Worm (Caenorhabditis elegans) whole organism, L1 larva: Measurements from ENCODE around the gene krr-1.
A peak's percentile ranks its signal among the peaks of the same experiment; 100 is the strongest.

Experiments used
- C16A3.4 ChIP-seq: fragments of 150-350 bp; optimal IDR thresholded peaks from 2 replicates; lab custom pipeline; 2014; ENCODE audit warnings: missing biosample characterization, missing genetic modification characterization
- C34B4.2 ChIP-seq: sonication (generic microtip); optimal IDR thresholded peaks from 2 replicates; lab custom pipeline; 2017; ENCODE audit warnings: mild to moderate bottlenecking, missing genetic modification characterization, missing compliant biosample characterization
- F16B12.6 ChIP-seq: fragments of 150-350 bp; optimal IDR thresholded peaks from 2 replicates; lab custom pipeline; 2014; ENCODE audit warnings: missing biosample characterization, missing genetic modification characterization
- Y116A8C.19 ChIP-seq: sonication (generic microtip); optimal IDR thresholded peaks from 2 replicates; lab custom pipeline; 2016; ENCODE audit warnings: missing compliant biosample characterization, missing genetic modification characterization, borderline replicate concordance
- aha-1 ChIP-seq: fragments of 150-350 bp; optimal IDR thresholded peaks from 2 replicates; lab custom pipeline; 2014; ENCODE audit warnings: missing biosample characterization, missing genetic modification characterization
- alr-1 ChIP-seq: fragments of 200-800 bp; sonication (Bioruptor generic); optimal IDR thresholded peaks from 2 replicates; lab custom pipeline; 2018; ENCODE audit warnings: borderline replicate concordance, mild to moderate bottlenecking, missing genetic modification characterization, missing compliant biosample characterization
- ceh-82 ChIP-seq, 3 experiments: fragments of 150-350 bp in 1 of 3; sonication (generic microtip) in 2 of 3; optimal IDR thresholded peaks; 2 replicates each; lab custom pipeline; 2014 to 2017; ENCODE audit warnings: missing biosample characterization in 3 of 3, missing genetic modification characterization in 3 of 3
- ceh-90 ChIP-seq: sonication (generic microtip); optimal IDR thresholded peaks from 2 replicates; lab custom pipeline; 2016; ENCODE audit warnings: missing genetic modification characterization, missing compliant biosample characterization
- ces-1 ChIP-seq: fragments of 150-350 bp; optimal IDR thresholded peaks from 2 replicates; lab custom pipeline; 2014; ENCODE audit warnings: missing biosample characterization, missing genetic modification reagents, missing genetic modification characterization
- efl-1 ChIP-seq, 4 experiments: fragments of 150-350 bp; optimal IDR thresholded peaks in 3 of 4; peaks in 1 of 4; 1 replicate in 1 of 4; 2 replicates in 3 of 4; lab custom pipeline; 2014; ENCODE audit warnings: missing biosample characterization in 2 of 4, missing genetic modification characterization in 2 of 4, missing genetic modification reagents in 2 of 4
- elt-3 ChIP-seq, 6 experiments: fragments of 150-350 bp in 1 of 6; sonication (generic microtip); optimal IDR thresholded peaks; 2 replicates each; lab custom pipeline; 2017 to 2018; ENCODE audit warnings: missing biosample characterization in 6 of 6, missing genetic modification characterization in 6 of 6, inconsistent platforms in 1 of 6
- fkh-4 ChIP-seq: sonication (generic microtip); optimal IDR thresholded peaks from 2 replicates; lab custom pipeline; 2016; ENCODE audit warnings: missing compliant biosample characterization, missing genetic modification characterization, borderline replicate concordance
- fkh-8 ChIP-seq: sonication (generic microtip); optimal IDR thresholded peaks from 2 replicates; lab custom pipeline; 2016; ENCODE audit warnings: mild to moderate bottlenecking, missing genetic modification characterization, missing compliant biosample characterization
- hlh-17 ChIP-seq: fragments of 200-800 bp; sonication (Bioruptor generic); optimal IDR thresholded peaks from 2 replicates; lab custom pipeline; 2018; ENCODE audit warnings: missing genetic modification characterization, mild to moderate bottlenecking, missing compliant biosample characterization, moderate library complexity, borderline replicate concordance
- hpl-2 ChIP-seq: fragments of 150-350 bp; optimal IDR thresholded peaks from 2 replicates; lab custom pipeline; 2014; ENCODE audit warnings: missing biosample characterization, missing genetic modification reagents, missing genetic modification characterization
- irx-1 ChIP-seq: sonication (generic microtip); optimal IDR thresholded peaks from 2 replicates; lab custom pipeline; 2016; ENCODE audit warnings: missing genetic modification characterization, missing compliant biosample characterization
- jun-1 ChIP-seq: fragments of 150-350 bp; optimal IDR thresholded peaks from 2 replicates; lab custom pipeline; 2014; ENCODE audit warnings: missing biosample characterization, missing genetic modification reagents, missing genetic modification characterization
- lin-13 ChIP-seq: fragments of 150-350 bp; optimal IDR thresholded peaks from 2 replicates; lab custom pipeline; 2014; ENCODE audit warnings: missing biosample characterization, missing genetic modification reagents, missing genetic modification characterization
- lin-14 ChIP-seq: fragments of 200-800 bp; sonication (Bioruptor generic); optimal IDR thresholded peaks from 2 replicates; lab custom pipeline; 2018; ENCODE audit warnings: mild to moderate bottlenecking, missing genetic modification characterization, moderate library complexity, missing compliant biosample characterization
- lin-35 ChIP-seq, 2 experiments: fragments of 150-350 bp; optimal IDR thresholded peaks; 2 replicates each; lab custom pipeline; 2014; ENCODE audit warnings: missing biosample characterization in 2 of 2, missing genetic modification characterization in 2 of 2, missing genetic modification reagents in 2 of 2
- lir-3 ChIP-seq: sonication (generic microtip); optimal IDR thresholded peaks from 2 replicates; lab custom pipeline; 2016; ENCODE audit warnings: mild to moderate bottlenecking, missing genetic modification characterization, moderate library complexity, missing compliant biosample characterization; ENCODE audit not compliant: poor library complexity
- mab-9 ChIP-seq: fragments of 200-800 bp; sonication (Bioruptor generic); IDR thresholded peaks from 2 replicates; pipeline ENCODE4 v1.3.6; 2022; ENCODE audit warnings: missing genetic modification reagents, missing genetic modification characterization, missing compliant biosample characterization
- mep-1 ChIP-seq: fragments of 150-350 bp; optimal IDR thresholded peaks from 2 replicates; lab custom pipeline; 2014; ENCODE audit warnings: missing biosample characterization, missing genetic modification characterization
- nhr-237 ChIP-seq: fragments of 150-350 bp; optimal IDR thresholded peaks from 2 replicates; lab custom pipeline; 2014; ENCODE audit warnings: missing biosample characterization, missing genetic modification characterization
- nhr-28 ChIP-seq: fragments of 150-350 bp; optimal IDR thresholded peaks from 2 replicates; lab custom pipeline; 2014; ENCODE audit warnings: missing biosample characterization, missing genetic modification characterization
- pax-3 ChIP-seq: fragments of 200-800 bp; sonication (Bioruptor generic); optimal IDR thresholded peaks from 2 replicates; lab custom pipeline; 2018; ENCODE audit warnings: mild to moderate bottlenecking, missing genetic modification characterization, moderate library complexity, missing compliant biosample characterization
- snpc-4 ChIP-seq: fragments of 150-350 bp; optimal IDR thresholded peaks from 2 replicates; lab custom pipeline; 2014; ENCODE audit warnings: missing biosample characterization, missing genetic modification characterization
- sox-4 ChIP-seq: sonication (generic microtip); optimal IDR thresholded peaks from 2 replicates; lab custom pipeline; 2016; ENCODE audit warnings: missing genetic modification characterization, missing compliant biosample characterization
- sup-37 ChIP-seq: fragments of 200-800 bp; sonication (Bioruptor generic); optimal IDR thresholded peaks from 2 replicates; lab custom pipeline; 2018; ENCODE audit warnings: mild to moderate bottlenecking, missing genetic modification characterization, missing compliant biosample characterization
- swsn-7 ChIP-seq: sonication (generic microtip); optimal IDR thresholded peaks from 2 replicates; lab custom pipeline; 2016; ENCODE audit warnings: missing genetic modification characterization, missing compliant biosample characterization
- unc-130 ChIP-seq: fragments of 150-350 bp; optimal IDR thresholded peaks from 2 replicates; lab custom pipeline; 2017; ENCODE audit warnings: missing biosample characterization, missing genetic modification characterization, inconsistent platforms
- unc-30 ChIP-seq: sonication (generic microtip); optimal IDR thresholded peaks from 2 replicates; lab custom pipeline; 2017; ENCODE audit warnings: missing biosample characterization, missing genetic modification characterization
- unc-98 ChIP-seq: fragments of 200-800 bp; sonication (Bioruptor generic); IDR thresholded peaks from 2 replicates; pipeline ENCODE4 v1.3.6; 2022; ENCODE audit warnings: missing genetic modification characterization, missing compliant biosample characterization
- vab-15 ChIP-seq: sonication (generic microtip); optimal IDR thresholded peaks from 2 replicates; lab custom pipeline; 2017; ENCODE audit warnings: missing genotype, mild to moderate bottlenecking, missing genetic modification characterization, missing compliant biosample characterization
- xbp-1 ChIP-seq: sonication (generic microtip); optimal IDR thresholded peaks from 2 replicates; lab custom pipeline; 2016; ENCODE audit warnings: missing genetic modification characterization, missing compliant biosample characterization
- ztf-11 ChIP-seq, 2 experiments: sonication (generic microtip); optimal IDR thresholded peaks; 2 replicates each; lab custom pipeline; 2016 to 2017; ENCODE audit warnings: missing genetic modification characterization in 2 of 2, missing biosample characterization in 1 of 2, missing compliant biosample characterization in 1 of 2

Gene krr-1

ce11 chrV:7269399-7269798 lies 38.4 kb downstream of the krr-1 start, which contains the start of gene C13A2.6:
TSS of gene C13A2.6 (plus strand) at chrV:7269699.
- no peak for TF ChIP-seq snpc-4
- TF ChIP-seq xbp-1 (tag; lab: Kevin White, UChicago) = no peak
- TF ChIP-seq ceh-82 (tag; optimal IDR thresholded peaks at IDR 0.05; lab: Kevin White, UChicago) = no peak
- TF ChIP-seq ces-1 (GFP tag; lab: Kevin White, UChicago) = no peak
- TF ChIP-seq hpl-2 (GFP tag; lab: Kevin White, UChicago) = no peak
- no peak for TF ChIP-seq hlh-17 (GFP tag; lab: Kevin White, UChicago)
- no peak for TF ChIP-seq lin-14 (GFP tag; lab: Kevin White, UChicago)
- no peak for TF ChIP-seq C34B4.2 (tag; lab: Kevin White, UChicago)
- TF ChIP-seq sup-37 = no peak
- no peak for TF ChIP-seq vab-15
- TF ChIP-seq nhr-28 = no peak
- no peak for TF ChIP-seq aha-1
- no peak for TF ChIP-seq fkh-8
- no peak for TF ChIP-seq fkh-4 (tag; lab: Kevin White, UChicago)
- no peak for TF ChIP-seq Y116A8C.19 (tag; lab: Kevin White, UChicago)
- no peak for TF ChIP-seq lin-35 (GFP tag; optimal IDR thresholded peaks at IDR 0.05; lab: Kevin White, UChicago)

DNA sequence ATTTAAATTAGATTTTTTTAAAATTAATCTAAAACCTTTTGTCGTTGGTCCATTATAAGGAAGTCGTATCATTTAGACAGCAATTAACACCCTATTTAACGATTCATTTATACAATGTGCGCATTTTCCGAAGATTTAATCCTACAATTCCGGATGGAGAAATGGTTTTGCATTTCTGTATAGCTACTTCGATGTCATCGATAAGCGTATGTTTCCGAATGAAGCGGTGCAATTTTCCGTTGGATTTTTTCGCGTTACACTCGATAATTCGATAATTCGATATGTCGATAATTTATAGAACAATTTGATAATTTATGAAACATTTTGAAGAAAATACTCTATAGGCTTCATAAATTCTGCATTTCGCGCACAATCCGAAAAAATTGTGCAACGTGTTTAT lies 44.0 kb downstream of the krr-1 start, which contains the start of gene C13A2.10:
TSS of gene C13A2.10 (minus strand) at position 101 of the 400 bp plus-strand sequence.
- TF ChIP-seq alr-1 (tag; lab: Kevin White, UChicago) (no peak), sox-4 (tag; lab: Kevin White, UChicago) (no peak), xbp-1 (tag; lab: Kevin White, UChicago) (no peak), mab-9 (GFP tag; lab: Robert Waterston, UW) (no peak), lin-13 (GFP tag; lab: Kevin White, UChicago) (no peak), irx-1 (no peak), elt-3 (tag; optimal IDR thresholded peaks at IDR 0.05; lab: Kevin White, UChicago) (no peak), jun-1 (tag; lab: Kevin White, UChicago) (no peak)

DNA sequence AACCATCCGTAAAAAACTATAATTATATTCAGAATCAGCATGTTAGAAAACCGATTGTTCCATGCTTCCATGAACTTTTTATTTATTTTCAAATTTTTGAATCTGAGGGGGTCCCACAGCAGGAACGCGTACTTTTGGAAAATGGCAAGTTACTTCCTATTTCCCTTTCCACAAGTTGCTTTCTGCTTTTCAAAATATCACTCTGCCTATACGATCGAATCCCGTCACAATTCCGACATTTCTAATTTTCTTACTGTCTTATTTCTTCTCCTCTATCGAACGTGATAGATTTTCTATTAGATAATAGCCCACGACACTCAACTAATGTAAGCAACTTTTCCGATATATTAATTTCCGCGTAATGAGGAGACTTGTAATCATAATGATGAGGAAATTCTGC lies 44.5 kb downstream of the krr-1 start, which contains the start of gene C13A2.5:
TSS of gene C13A2.5 (plus strand) at position 301 of the 400 bp plus-strand sequence.
- no peak for TF ChIP-seq unc-98
- TF ChIP-seq C16A3.4 (tag; lab: Kevin White, UChicago) = no peak
- no peak for TF ChIP-seq fkh-8
- TF ChIP-seq xbp-1 (tag; lab: Kevin White, UChicago) = no peak
- no peak for TF ChIP-seq ceh-90 (tag; lab: Kevin White, UChicago)
- TF ChIP-seq unc-30 (tag; lab: Kevin White, UChicago) = no peak
- no peak for TF ChIP-seq hpl-2 (GFP tag; lab: Kevin White, UChicago)
- no peak for TF ChIP-seq nhr-237 (tag; lab: Kevin White, UChicago)
- no peak for TF ChIP-seq swsn-7 (tag; lab: Kevin White, UChicago)
- no peak for TF ChIP-seq F16B12.6 (tag; lab: Kevin White, UChicago)
- TF ChIP-seq, all 84 proteins: peak for 0

DNA sequence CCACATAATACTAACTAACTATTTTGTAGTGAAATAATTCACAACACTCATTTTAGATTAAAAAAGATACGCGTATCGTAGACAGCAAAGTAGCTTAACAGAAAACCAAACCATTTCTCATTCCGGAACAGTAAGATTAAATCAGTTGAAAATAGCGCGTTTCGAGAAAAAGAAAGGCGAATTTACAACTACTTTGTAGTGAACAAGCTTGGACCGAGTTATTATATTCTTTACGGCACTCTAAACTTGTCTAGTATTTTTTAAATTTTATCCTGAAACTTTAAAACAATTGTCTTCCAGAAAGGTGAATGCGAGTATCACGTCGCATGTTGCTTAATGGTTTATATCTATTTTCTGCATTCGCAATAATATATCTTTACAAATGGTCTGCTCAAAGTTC lies 48.1 kb downstream of the krr-1 start, which contains the start of gene C13A2.4:
TSS of gene C13A2.4 (plus strand) at position 301 of the 400 bp plus-strand sequence.
- TF ChIP-seq ztf-11 (tag; optimal IDR thresholded peaks at IDR 0.05; lab: Kevin White, UChicago) (no peak), efl-1 (optimal IDR thresholded peaks at IDR 0.05; lab: Kevin White, UChicago) (no peak), efl-1 (GFP tag; optimal IDR thresholded peaks at IDR 0.05 in 1 of 2; lab: Kevin White, UChicago) (peak in 1 of 2 experiments; percentile 23)

ce11 chrV:7282037-7282436 lies 51.0 kb downstream of the krr-1 start, which contains the start of gene C13A2.3:
TSS of gene C13A2.3 (plus strand) at chrV:7282337.
- no peak for TF ChIP-seq pax-3 (tag; lab: Kevin White, UChicago)
- TF ChIP-seq lir-3 (tag; lab: Kevin White, UChicago) = no peak
- TF ChIP-seq swsn-7 (tag; lab: Kevin White, UChicago) = no peak
- no peak for TF ChIP-seq F16B12.6 (tag; lab: Kevin White, UChicago)
- TF ChIP-seq mep-1 (tag; lab: Kevin White, UChicago) = no peak
- TF ChIP-seq unc-130 = no peak
- TF ChIP-seq hpl-2 (GFP tag; lab: Kevin White, UChicago) = no peak
- TF ChIP-seq, all 84 proteins: peak for 0
